Worm (Caenorhabditis elegans): ENCODE results near the gene dpy-11.

ce11 chrV:6485109-6485508 is 29.9 kb downstream of the dpy-11 start:
- TF ChIP-seq tra-4 (tag; optimal IDR thresholded peaks at IDR 0.05) (no peak), scrt-1 (GFP tag; IDR thresholded peaks at IDR 0.05) (no peak), ama-1 (optimal IDR thresholded peaks at IDR 0.05) (no peak)
